Worm (Caenorhabditis elegans) whole organism, early embryonic: Measurements from ENCODE around the gene gcy-3.

ENCODE experiments used
- F13C5.2 ChIP-seq: sonication (generic microtip); optimal IDR thresholded peaks from 2 replicates; lab custom pipeline; 2017; ENCODE audit warnings: mild to moderate bottlenecking, missing genetic modification characterization, inconsistent platforms, missing compliant biosample characterization
- ama-1 ChIP-seq: fragments of 150-350 bp; optimal IDR thresholded peaks from 2 replicates; lab custom pipeline; 2014
- ets-7 ChIP-seq: sonication (generic microtip); optimal IDR thresholded peaks from 2 replicates; lab custom pipeline; 2016; ENCODE audit warnings: missing genotype, missing genetic modification characterization, missing compliant biosample characterization
- flt-1 ChIP-seq: fragments of 200-800 bp; sonication (Bioruptor generic); IDR thresholded peaks from 2 replicates; pipeline ENCODE4 v1.3.6; 2022; ENCODE audit warnings: missing genetic modification characterization, missing compliant biosample characterization
- hmbx-1 ChIP-seq: sonication (generic microtip); optimal IDR thresholded peaks from 2 replicates; lab custom pipeline; 2016; ENCODE audit warnings: mild to moderate bottlenecking, missing genetic modification characterization, missing compliant biosample characterization
- hnd-1 ChIP-seq: sonication (generic microtip); optimal IDR thresholded peaks from 2 replicates; lab custom pipeline; 2016; ENCODE audit warnings: missing genetic modification characterization, missing compliant biosample characterization
- pes-1 ChIP-seq: fragments of 200-800 bp; sonication (Bioruptor generic); IDR thresholded peaks from 2 replicates; pipeline ENCODE4 v1.3.6; 2022; ENCODE audit warnings: missing genetic modification reagents, missing genetic modification characterization, missing compliant biosample characterization
- tbx-37 ChIP-seq: fragments of 200-800 bp; sonication (Bioruptor generic); conservative IDR thresholded peaks from 2 replicates; pipeline ENCODE4 v1.3.6; 2022; ENCODE audit warnings: missing genetic modification reagents, missing genetic modification characterization, missing compliant biosample characterization

DNA sequence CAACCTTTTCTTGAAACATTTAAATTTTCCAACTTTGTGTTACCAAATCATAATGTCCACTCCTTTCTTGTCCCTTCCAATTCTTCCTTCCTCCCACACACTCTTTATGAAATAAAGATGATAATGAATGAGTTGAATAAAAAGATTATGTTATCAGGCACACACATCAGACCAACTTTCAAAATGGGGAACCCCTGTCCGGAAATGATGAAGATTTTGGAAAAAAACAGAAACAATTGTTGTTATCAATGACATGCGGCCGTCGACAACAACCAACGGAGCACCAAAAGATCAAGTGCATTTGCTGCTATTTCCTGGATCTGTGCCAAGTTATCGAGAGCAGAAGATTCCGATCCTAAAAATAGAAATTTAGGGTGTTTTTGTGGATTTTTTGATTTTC, 23.7 kb downstream of the gcy-3 start:
- TF ChIP-seq pes-1 (no peak), ama-1 (lab: Kevin White, UChicago) (no peak), F13C5.2 (tag; lab: Kevin White, UChicago) (no peak), hnd-1 (tag; lab: Kevin White, UChicago) (no peak), flt-1 (GFP tag; lab: Robert Waterston, UW) (no peak), ets-7 (tag; lab: Kevin White, UChicago) (no peak), tbx-37 (GFP tag; lab: Robert Waterston, UW) (no peak), hmbx-1 (tag; lab: Kevin White, UChicago) (no peak)
